Worm (Caenorhabditis elegans) whole organism, L4/young adult: ENCODE results near the gene F21A3.11.

Experiments used
- W03F9.2 ChIP-seq: fragments of 150-350 bp; optimal IDR thresholded peaks from 2 replicates; lab custom pipeline; 2014; ENCODE audit warnings: missing biosample characterization, missing genetic modification characterization
- him-1 ChIP-seq: sonication (generic microtip); optimal IDR thresholded peaks from 2 replicates; lab custom pipeline; 2016; ENCODE audit warnings: missing genotype, missing genetic modification reagents, missing genetic modification characterization, missing compliant biosample characterization

ce11 chrV:15572613-15573012, 39.6 kb upstream of the F21A3.11 start, which contains the start of gene fbxa-94:
- no peak for TF ChIP-seq W03F9.2 (tag; lab: Kevin White, UChicago)
- no peak for TF ChIP-seq him-1 (tag; lab: Kevin White, UChicago)
